Fruit fly (Drosophila melanogaster): Measurements from ENCODE around the gene Ccp84Ae.

Ccp84Ae gene

dm6 chr3R:6688160-6688559 lies 3.4 kb downstream of the Ccp84Ae start:
- TF ChIP-seq Sox14 (GFP tag; optimal IDR thresholded peaks at IDR 0.05), result no peak
- TF ChIP-seq Blimp-1 (GFP tag; optimal IDR thresholded peaks at IDR 0.05), result peak; percentile 4
- TF ChIP-seq CG1621 (tag; optimal IDR thresholded peaks at IDR 0.05), result no peak
- TF ChIP-seq Eip78C (GFP tag), result peak; percentile 66

DNA sequence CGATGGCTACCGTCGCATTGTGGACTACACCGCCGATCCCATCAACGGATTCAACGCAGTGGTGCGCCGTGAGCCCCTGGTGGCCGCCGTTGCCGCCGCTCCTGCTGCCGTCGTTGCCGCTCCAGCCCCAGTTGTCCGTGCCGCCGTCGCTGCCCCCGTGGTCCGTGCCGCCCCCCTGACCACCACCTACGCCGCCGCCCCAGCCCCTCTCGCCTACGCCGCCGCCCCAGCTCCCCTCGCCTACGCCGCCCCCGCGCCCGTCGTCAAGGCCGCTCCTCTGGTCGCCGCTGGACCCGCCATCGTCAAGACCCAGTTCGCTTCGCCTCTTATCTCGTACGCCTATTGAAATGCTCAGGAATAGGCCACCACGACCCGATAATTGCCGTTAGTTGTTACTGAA lies 4.3 kb downstream of the Ccp84Ae start:
- TF ChIP-seq CG9139 (GFP tag; optimal IDR thresholded peaks at IDR 0.05) (no peak), CG6808 (GFP tag; optimal IDR thresholded peaks at IDR 0.05) (no peak), CG10631 (GFP tag; optimal IDR thresholded peaks at IDR 0.05) (no peak), CG6854 (GFP tag; optimal IDR thresholded peaks at IDR 0.05) (no peak), Eip75B (GFP tag; optimal IDR thresholded peaks at IDR 0.05) (no peak), achi (GFP tag; optimal IDR thresholded peaks at IDR 0.05) (no peak), Sox102F (GFP tag; optimal IDR thresholded peaks at IDR 0.05) (no peak), fkh (GFP tag; optimal IDR thresholded peaks at IDR 0.05) (no peak), CG3032 (tag; optimal IDR thresholded peaks at IDR 0.05) (no peak), Ets21C (GFP tag; optimal IDR thresholded peaks at IDR 0.05) (no peak), CG16779 (tag; optimal IDR thresholded peaks at IDR 0.05) (no peak)

- TF ChIP-seq CG4318 (GFP tag; optimal IDR thresholded peaks at IDR 0.05) (no peak), Hr4 (GFP tag; optimal IDR thresholded peaks at IDR 0.05) (no peak), achi (GFP tag; optimal IDR thresholded peaks at IDR 0.05) (no peak), CG32006 (GFP tag; optimal IDR thresholded peaks at IDR 0.05) (no peak), ss (GFP tag; optimal IDR thresholded peaks at IDR 0.05) (no peak), CG10669 (GFP tag; optimal IDR thresholded peaks at IDR 0.05) (no peak), Lpt (GFP tag; optimal IDR thresholded peaks at IDR 0.05) (no peak), CG11902 (GFP tag; optimal IDR thresholded peaks at IDR 0.05) (no peak), Hr38 (GFP tag; optimal IDR thresholded peaks at IDR 0.05) (no peak), Ets21C (GFP tag; optimal IDR thresholded peaks at IDR 0.05) (no peak), CG6854 (GFP tag; optimal IDR thresholded peaks at IDR 0.05) (no peak), CG6808 (GFP tag; optimal IDR thresholded peaks at IDR 0.05) (no peak), Sox102F (GFP tag; optimal IDR thresholded peaks at IDR 0.05) (no peak), CG6163 (GFP tag; IDR thresholded peaks at IDR 0.05) (no peak), Gug (GFP tag; IDR thresholded peaks at IDR 0.05) (no peak), Met (GFP tag; optimal IDR thresholded peaks at IDR 0.05) (no peak)
Observed at dm6 chr3R:6686428-6686827, 5.1 kb downstream of the Ccp84Ae start, which contains the start of gene Ccp84Ag. Gene Ccp84Ag (plus strand): TSS chr3R:6686728.

- no peak for TF ChIP-seq CG11294 (GFP tag; IDR thresholded peaks at IDR 0.05)
- no peak for TF ChIP-seq CG8119 (GFP tag; IDR thresholded peaks at IDR 0.05)
- TF ChIP-seq CG6792 (GFP tag; optimal IDR thresholded peaks at IDR 0.05), result no peak
- TF ChIP-seq Ets96B (tag; optimal IDR thresholded peaks at IDR 0.05), result no peak
- no peak for TF ChIP-seq CG9139 (GFP tag; optimal IDR thresholded peaks at IDR 0.05)
- TF ChIP-seq dsx (GFP tag; optimal IDR thresholded peaks at IDR 0.05; ENCODE audit: poor library complexity, severe bottlenecking), result no peak
- TF ChIP-seq OdsH (GFP tag; optimal IDR thresholded peaks at IDR 0.05), result no peak
- TF ChIP-seq net (GFP tag; optimal IDR thresholded peaks at IDR 0.05), result no peak
- no peak for TF ChIP-seq CG6808 (GFP tag; optimal IDR thresholded peaks at IDR 0.05)
- no peak for TF ChIP-seq fd85E (GFP tag; optimal IDR thresholded peaks at IDR 0.05)
- no peak for TF ChIP-seq CG6854 (GFP tag; optimal IDR thresholded peaks at IDR 0.05)
- TF ChIP-seq Lpt (GFP tag; optimal IDR thresholded peaks at IDR 0.05), result no peak
- TF ChIP-seq Smox (GFP tag; optimal IDR thresholded peaks at IDR 0.05), result no peak
Observed at dm6 chr3R:6684145-6684544, 7.4 kb downstream of the Ccp84Ae start, which contains the start of gene Edg84A. Gene Edg84A (plus strand): TSS chr3R:6684445.

DNA sequence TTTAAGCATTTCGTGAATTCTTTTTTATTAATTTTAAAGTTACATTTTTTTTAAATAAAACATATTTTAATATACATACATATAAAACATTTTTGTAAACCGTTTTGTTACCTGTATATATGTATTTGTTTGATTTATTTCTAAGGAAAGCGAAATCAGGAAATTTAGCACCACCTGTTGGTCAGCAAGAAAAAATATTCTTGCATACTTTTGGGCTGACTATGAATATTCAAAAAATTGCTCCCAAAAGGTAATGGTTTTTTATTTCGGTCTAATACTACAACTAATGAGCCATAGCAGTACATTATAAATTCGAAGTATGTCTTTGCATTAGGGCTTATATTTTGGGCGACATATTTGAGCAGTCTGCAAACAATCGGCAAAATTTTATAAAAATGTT lies 7.9 kb downstream of the Ccp84Ae start:
- no peak for TF ChIP-seq eg (GFP tag; IDR thresholded peaks at IDR 0.05)
- TF ChIP-seq CG16779 (tag; optimal IDR thresholded peaks at IDR 0.05), result no peak
- TF ChIP-seq Hr38 (GFP tag; optimal IDR thresholded peaks at IDR 0.05), result no peak
- no peak for TF ChIP-seq CG8119 (GFP tag; IDR thresholded peaks at IDR 0.05)
- peak; percentile 69 for TF ChIP-seq Blimp-1 (GFP tag; optimal IDR thresholded peaks at IDR 0.05)
- TF ChIP-seq Met (GFP tag; optimal IDR thresholded peaks at IDR 0.05), result no peak
